Worm (Caenorhabditis elegans) whole organism, midembryonic: Measurements from ENCODE around the gene C28F5.1.

Experiments used
- T22C8.4 ChIP-seq: fragments of 200-800 bp; sonication (Bioruptor generic); IDR thresholded peaks from 2 replicates; pipeline ENCODE4 v1.3.6; 2022; ENCODE audit warnings: missing genetic modification characterization, missing compliant biosample characterization
- cog-1 ChIP-seq: sonication (generic microtip); optimal IDR thresholded peaks from 2 replicates; lab custom pipeline; 2016; ENCODE audit warnings: missing genetic modification characterization, missing compliant biosample characterization
- flt-1 ChIP-seq: fragments of 200-800 bp; sonication (Bioruptor generic); IDR thresholded peaks from 2 replicates; pipeline ENCODE4 v1.3.6; 2022; ENCODE audit warnings: missing genetic modification characterization, missing compliant biosample characterization
- klf-2 ChIP-seq: fragments of 200-800 bp; sonication (Bioruptor generic); conservative IDR thresholded peaks from 2 replicates; pipeline ENCODE4 v1.3.6; 2022; ENCODE audit warnings: missing genetic modification reagents, missing genetic modification characterization, missing compliant biosample characterization
- ref-1 ChIP-seq: fragments of 200-800 bp; sonication (Bioruptor generic); conservative IDR thresholded peaks from 2 replicates; pipeline ENCODE4 v1.3.6; 2022; ENCODE audit warnings: missing genetic modification reagents, missing genetic modification characterization, missing compliant biosample characterization
- ztf-29 ChIP-seq: fragments of 200-800 bp; sonication (Bioruptor generic); IDR thresholded peaks from 2 replicates; pipeline ENCODE4 v1.3.6; 2022; ENCODE audit warnings: missing genetic modification reagents, missing genetic modification characterization, missing compliant biosample characterization

DNA sequence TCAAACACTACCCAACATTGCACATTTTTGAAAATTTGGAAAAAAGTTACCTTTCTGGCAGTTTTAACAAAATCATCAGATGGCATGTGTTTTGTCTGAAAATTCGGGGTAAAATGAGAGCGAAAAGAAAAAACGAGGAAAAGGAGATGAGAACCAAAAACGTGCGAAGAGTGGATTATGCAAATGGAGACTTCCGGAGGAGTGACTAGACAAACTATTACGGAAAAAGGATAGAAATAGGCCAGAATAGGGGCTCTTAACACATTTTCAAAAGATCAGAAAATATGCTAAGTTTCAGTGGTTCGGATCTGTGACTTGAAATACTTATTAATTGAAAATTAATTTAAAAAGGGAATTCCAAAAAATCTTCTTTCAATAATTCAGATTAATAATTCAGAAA, 5.7 kb upstream of the C28F5.1 start, which contains the start of gene srab-14:
- no peak for TF ChIP-seq ztf-29 (GFP tag; lab: Robert Waterston, UW)
- TF ChIP-seq T22C8.4: no peak
- no peak for TF ChIP-seq ref-1 (GFP tag; lab: Robert Waterston, UW)
- no peak for TF ChIP-seq cog-1 (tag; lab: Kevin White, UChicago)
- no peak for TF ChIP-seq klf-2 (GFP tag; lab: Robert Waterston, UW)
- TF ChIP-seq flt-1 (GFP tag; lab: Robert Waterston, UW): no peak
